Worm (Caenorhabditis elegans) whole organism, late embryonic: Measurements from ENCODE around the gene sra-36.

ENCODE experiments used
- C38D4.7 ChIP-seq: fragments of 200-800 bp; sonication (Bioruptor generic); optimal IDR thresholded peaks from 2 replicates; lab custom pipeline; 2018; ENCODE audit warnings: mild to moderate bottlenecking, missing genetic modification characterization, moderate library complexity, missing compliant biosample characterization
- F13H6.1 ChIP-seq: sonication (generic microtip); optimal IDR thresholded peaks from 2 replicates; lab custom pipeline; 2016; ENCODE audit warnings: missing genetic modification characterization, missing compliant biosample characterization
- K02D7.2 ChIP-seq: sonication (generic microtip); optimal IDR thresholded peaks from 2 replicates; lab custom pipeline; 2017; ENCODE audit warnings: mild to moderate bottlenecking, missing genetic modification characterization, missing compliant biosample characterization
- Y22D7AL.16 ChIP-seq: sonication (generic microtip); optimal IDR thresholded peaks from 2 replicates; lab custom pipeline; 2016; ENCODE audit warnings: missing genetic modification characterization, missing compliant biosample characterization
- ama-1 ChIP-seq: fragments of 150-350 bp; optimal IDR thresholded peaks from 2 replicates; lab custom pipeline; 2014
- ceh-14 ChIP-seq: sonication (generic microtip); optimal IDR thresholded peaks from 2 replicates; lab custom pipeline; 2016; ENCODE audit warnings: missing genotype, missing genetic modification characterization, missing compliant biosample characterization
- ceh-18 ChIP-seq: sonication (generic microtip); optimal IDR thresholded peaks from 2 replicates; lab custom pipeline; 2016; ENCODE audit warnings: missing genetic modification characterization, missing compliant biosample characterization
- ceh-19 ChIP-seq: fragments of 200-800 bp; sonication (Bioruptor generic); optimal IDR thresholded peaks from 2 replicates; lab custom pipeline; 2018; ENCODE audit warnings: mild to moderate bottlenecking, missing genetic modification characterization, missing compliant biosample characterization
- ceh-22 ChIP-seq: sonication (generic microtip); optimal IDR thresholded peaks from 2 replicates; lab custom pipeline; 2017; ENCODE audit warnings: missing biosample characterization, missing genetic modification characterization
- ceh-24 ChIP-seq: sonication (generic microtip); optimal IDR thresholded peaks from 2 replicates; lab custom pipeline; 2016; ENCODE audit warnings: mild to moderate bottlenecking, missing genetic modification characterization, missing compliant biosample characterization
- ceh-30 ChIP-seq: fragments of 150-350 bp; optimal IDR thresholded peaks from 2 replicates; lab custom pipeline; 2014; ENCODE audit warnings: missing biosample characterization, missing genetic modification characterization
- ceh-31 ChIP-seq: sonication (generic microtip); optimal IDR thresholded peaks from 2 replicates; lab custom pipeline; 2016; ENCODE audit warnings: missing genetic modification characterization, missing compliant biosample characterization
- ceh-34 ChIP-seq: sonication (generic microtip); optimal IDR thresholded peaks from 2 replicates; lab custom pipeline; 2016; ENCODE audit warnings: mild to moderate bottlenecking, missing genetic modification characterization, missing compliant biosample characterization
- ceh-45 ChIP-seq: fragments of 200-800 bp; sonication (Bioruptor generic); IDR thresholded peaks from 2 replicates; pipeline ENCODE4 v1.3.6; 2022; ENCODE audit warnings: missing genetic modification reagents, missing genetic modification characterization, missing compliant biosample characterization
- ceh-6 ChIP-seq: fragments of 200-800 bp; sonication (Bioruptor generic); optimal IDR thresholded peaks from 2 replicates; lab custom pipeline; 2018; ENCODE audit warnings: mild to moderate bottlenecking, missing genetic modification characterization, missing compliant biosample characterization
- che-1 ChIP-seq: sonication (generic microtip); optimal IDR thresholded peaks from 2 replicates; lab custom pipeline; 2016; ENCODE audit warnings: mild to moderate bottlenecking, missing genetic modification characterization, missing compliant biosample characterization
- elt-4 ChIP-seq: sonication (generic microtip); optimal IDR thresholded peaks from 2 replicates; lab custom pipeline; 2016; ENCODE audit warnings: missing genetic modification characterization, missing compliant biosample characterization
- ets-4 ChIP-seq: sonication (generic microtip); optimal IDR thresholded peaks from 2 replicates; lab custom pipeline; 2016; ENCODE audit warnings: missing genetic modification characterization, missing compliant biosample characterization
- fkh-10 ChIP-seq: fragments of 150-350 bp; optimal IDR thresholded peaks from 2 replicates; lab custom pipeline; 2014; ENCODE audit warnings: missing biosample characterization, missing genetic modification reagents, missing genetic modification characterization
- fkh-6 ChIP-seq: sonication (generic microtip); optimal IDR thresholded peaks from 2 replicates; lab custom pipeline; 2016; ENCODE audit warnings: missing genetic modification characterization, missing compliant biosample characterization
- gmeb-2 ChIP-seq: sonication (generic microtip); optimal IDR thresholded peaks from 2 replicates; lab custom pipeline; 2016; ENCODE audit warnings: missing genetic modification characterization, inconsistent platforms, missing compliant biosample characterization
- hlh-13 ChIP-seq: fragments of 200-800 bp; sonication (Bioruptor generic); optimal IDR thresholded peaks from 2 replicates; lab custom pipeline; 2018; ENCODE audit warnings: mild to moderate bottlenecking, missing genetic modification characterization, missing compliant biosample characterization
- hlh-15 ChIP-seq: sonication (generic microtip); optimal IDR thresholded peaks from 2 replicates; lab custom pipeline; 2016; ENCODE audit warnings: missing genetic modification characterization, missing compliant biosample characterization
- hlh-30 ChIP-seq: sonication (generic microtip); optimal IDR thresholded peaks from 2 replicates; lab custom pipeline; 2017; ENCODE audit warnings: antibody characterized with exemption, missing genetic modification characterization, missing compliant biosample characterization; ENCODE audit not compliant: insufficient read depth
- lim-6 ChIP-seq: sonication (generic microtip); optimal IDR thresholded peaks from 2 replicates; lab custom pipeline; 2016; ENCODE audit warnings: missing genetic modification characterization, missing compliant biosample characterization
- mec-3 ChIP-seq: sonication (generic microtip); optimal IDR thresholded peaks from 2 replicates; lab custom pipeline; 2016; ENCODE audit warnings: borderline replicate concordance, missing genetic modification characterization, missing compliant biosample characterization
- nfya-1 ChIP-seq: sonication (generic microtip); optimal IDR thresholded peaks from 2 replicates; lab custom pipeline; 2017; ENCODE audit warnings: missing genetic modification characterization, mild to moderate bottlenecking, missing compliant biosample characterization, antibody characterized with exemption, moderate library complexity
- nhr-11 ChIP-seq: fragments of 150-350 bp; optimal IDR thresholded peaks from 2 replicates; lab custom pipeline; 2014; ENCODE audit warnings: missing biosample characterization, missing genetic modification characterization
- npax-4 ChIP-seq: sonication (generic microtip); optimal IDR thresholded peaks from 2 replicates; lab custom pipeline; 2016; ENCODE audit warnings: missing genetic modification characterization, missing compliant biosample characterization
- pat-9 ChIP-seq: fragments of 200-800 bp; sonication (Bioruptor generic); optimal IDR thresholded peaks from 2 replicates; lab custom pipeline; 2018; ENCODE audit warnings: mild to moderate bottlenecking, missing genetic modification characterization, moderate library complexity, missing compliant biosample characterization
- pha-2 ChIP-seq: sonication (generic microtip); optimal IDR thresholded peaks from 2 replicates; lab custom pipeline; 2017; ENCODE audit warnings: mild to moderate bottlenecking, missing genetic modification characterization, missing compliant biosample characterization
- pha-4 ChIP-seq: fragments of 150-350 bp; optimal IDR thresholded peaks from 2 replicates; lab custom pipeline; 2018; ENCODE audit warnings: missing biosample characterization, missing genetic modification reagents, missing genetic modification characterization
- rnt-1 ChIP-seq: sonication (generic microtip); optimal IDR thresholded peaks from 2 replicates; lab custom pipeline; 2016; ENCODE audit warnings: missing genetic modification characterization, missing compliant biosample characterization
- sox-2 ChIP-seq: fragments of 200-800 bp; sonication (Bioruptor generic); IDR thresholded peaks from 2 replicates; pipeline ENCODE4 v1.3.6; 2022; ENCODE audit warnings: missing genetic modification reagents, missing genetic modification characterization, missing compliant biosample characterization
- tbx-7 ChIP-seq: sonication (generic microtip); optimal IDR thresholded peaks from 2 replicates; lab custom pipeline; 2016; ENCODE audit warnings: missing genotype, missing genetic modification characterization, missing compliant biosample characterization
- unc-3 ChIP-seq, 2 experiments: fragments of 200-800 bp in 1 of 2; sonication (Bioruptor generic) in 1 of 2; sonication (generic microtip) in 1 of 2; conservative IDR thresholded peaks in 1 of 2; optimal IDR thresholded peaks in 1 of 2; 2 replicates each; pipeline versions ENCODE4 v1.3.6 to Lab custom; 2016 to 2022; ENCODE audit warnings: missing compliant biosample characterization in 2 of 2, missing genetic modification characterization in 2 of 2, missing genetic modification reagents in 1 of 2
- unc-55 ChIP-seq: sonication (generic microtip); optimal IDR thresholded peaks from 2 replicates; lab custom pipeline; 2017; ENCODE audit warnings: missing biosample characterization, missing genetic modification reagents, missing genetic modification characterization
- zip-5 ChIP-seq: sonication (generic microtip); optimal IDR thresholded peaks from 2 replicates; lab custom pipeline; 2016; ENCODE audit warnings: missing genetic modification characterization, missing compliant biosample characterization

The sra-36 gene

DNA sequence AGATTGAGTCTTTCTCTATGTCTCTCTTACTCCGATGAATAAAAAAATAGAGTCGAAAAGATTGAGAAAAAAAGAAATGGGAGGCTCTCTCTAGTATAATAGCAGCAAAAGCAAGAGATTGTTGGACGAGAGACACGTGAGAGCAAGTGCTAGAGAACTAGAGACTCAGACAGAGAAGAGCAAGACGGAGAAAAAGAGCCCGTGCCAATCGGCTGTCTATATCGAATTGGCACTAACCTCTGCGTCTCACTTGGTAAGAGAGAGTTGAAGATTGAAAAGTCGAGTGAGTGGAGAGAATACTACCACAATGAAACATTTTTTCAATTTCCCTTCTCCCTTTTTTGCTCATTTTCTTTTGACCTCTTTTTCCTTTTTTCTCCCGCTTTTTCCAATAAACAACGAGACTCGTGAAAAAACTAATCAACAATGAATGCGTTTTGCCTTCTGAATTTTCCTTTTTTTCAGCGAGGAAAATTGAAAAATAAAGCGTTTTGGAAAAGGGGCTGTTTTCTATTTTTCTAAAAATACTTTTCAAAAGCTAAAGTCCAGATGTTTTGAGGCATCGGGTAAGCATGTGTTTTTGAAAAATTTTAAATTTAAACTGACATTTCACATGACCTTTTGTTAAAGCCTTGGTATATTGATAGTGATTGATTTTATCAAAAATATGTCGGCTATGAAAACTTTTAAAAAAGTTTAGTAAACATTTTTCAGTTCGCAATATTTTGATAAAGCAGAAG lies 33.8 kb downstream of the sra-36 start (continued):
- TF ChIP-seq F13H6.1 (tag; lab: Kevin White, UChicago): no peak

DNA sequence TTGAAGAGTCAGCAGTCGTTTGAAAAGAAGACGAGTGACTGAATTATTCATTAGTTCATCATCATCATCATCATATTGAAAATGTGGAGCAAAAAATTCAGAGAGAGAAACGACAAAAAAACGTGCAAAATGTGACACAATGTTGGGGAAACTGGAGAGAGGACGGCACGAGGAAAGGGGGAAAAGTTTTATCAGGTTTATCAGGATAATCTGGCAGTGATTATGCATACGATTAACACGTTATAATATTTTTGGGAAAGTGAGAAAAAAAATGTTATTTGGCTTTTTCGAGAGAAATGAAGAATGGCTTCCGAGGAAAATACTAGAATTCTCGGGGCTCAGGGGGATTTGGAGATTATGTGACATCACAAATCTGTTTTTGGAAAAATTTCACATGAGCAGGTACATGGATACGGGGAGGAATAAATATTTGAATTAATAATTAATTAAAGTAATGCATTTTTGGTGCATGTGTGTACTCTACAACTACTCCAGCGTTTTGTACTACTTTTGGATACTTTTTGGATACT lies 35.4 kb downstream of the sra-36 start, which contains the start of gene camt-1:
camt-1 (minus strand) TSS at position 51 of the 530 bp plus-strand sequence.
- TF ChIP-seq C38D4.7 (GFP tag; lab: Kevin White, UChicago) (no peak), zip-5 (tag; lab: Kevin White, UChicago) (no peak), ceh-31 (tag; lab: Kevin White, UChicago) (no peak), nfya-1 (tag; lab: Kevin White, UChicago) (no peak), pha-4 (tag; lab: Kevin White, UChicago) (no peak), pha-2 (tag; lab: Kevin White, UChicago) (no peak), ceh-30 (no peak), pat-9 (tag; lab: Kevin White, UChicago) (no peak), hlh-15 (tag; lab: Kevin White, UChicago) (no peak), mec-3 (no peak), ama-1 (lab: Kevin White, UChicago) (no peak), unc-55 (GFP tag; lab: Kevin White, UChicago) (no peak)

DNA sequence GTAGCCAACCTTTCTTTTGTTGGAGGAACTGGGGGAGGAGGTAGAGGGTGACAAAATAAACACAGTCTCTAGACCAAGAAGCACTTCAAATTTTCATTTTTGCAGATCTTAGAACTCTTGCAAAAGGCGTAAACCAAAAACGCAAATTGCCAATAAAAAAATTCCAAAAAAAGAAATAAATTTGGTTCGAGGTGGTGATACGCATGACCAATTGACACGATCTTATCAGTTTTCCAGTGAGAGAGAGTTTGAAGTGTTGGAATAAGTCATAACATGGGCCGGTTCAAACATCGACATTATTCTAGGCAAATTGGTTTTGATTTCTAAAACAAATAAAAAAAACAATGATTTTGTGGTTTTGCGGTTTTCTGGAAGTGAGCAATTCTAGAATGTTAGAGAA lies 44.7 kb downstream of the sra-36 start:
- TF ChIP-seq ceh-31 (tag; lab: Kevin White, UChicago) (no peak), ceh-19 (GFP tag; lab: Kevin White, UChicago) (no peak), unc-3 (GFP tag; conservative IDR thresholded peaks at IDR 0.05; lab: Robert Waterston, UW) (no peak), unc-3 (tag; optimal IDR thresholded peaks at IDR 0.05; lab: Kevin White, UChicago) (no peak), ceh-34 (tag; lab: Kevin White, UChicago) (no peak), ceh-18 (tag; lab: Kevin White, UChicago) (no peak), tbx-7 (tag; lab: Kevin White, UChicago) (no peak), ceh-14 (tag; lab: Kevin White, UChicago) (no peak), ceh-6 (GFP tag; lab: Kevin White, UChicago) (no peak), lim-6 (tag; lab: Kevin White, UChicago) (no peak), ets-4 (no peak), hlh-30 (no peak), pat-9 (tag; lab: Kevin White, UChicago) (no peak), hlh-13 (GFP tag; lab: Kevin White, UChicago) (no peak), ceh-24 (tag; lab: Kevin White, UChicago) (no peak), npax-4 (tag; lab: Kevin White, UChicago) (no peak), Y22D7AL.16 (tag; lab: Kevin White, UChicago) (no peak), che-1 (tag; lab: Kevin White, UChicago) (no peak), nhr-11 (no peak), gmeb-2 (tag; lab: Kevin White, UChicago) (no peak)

DNA sequence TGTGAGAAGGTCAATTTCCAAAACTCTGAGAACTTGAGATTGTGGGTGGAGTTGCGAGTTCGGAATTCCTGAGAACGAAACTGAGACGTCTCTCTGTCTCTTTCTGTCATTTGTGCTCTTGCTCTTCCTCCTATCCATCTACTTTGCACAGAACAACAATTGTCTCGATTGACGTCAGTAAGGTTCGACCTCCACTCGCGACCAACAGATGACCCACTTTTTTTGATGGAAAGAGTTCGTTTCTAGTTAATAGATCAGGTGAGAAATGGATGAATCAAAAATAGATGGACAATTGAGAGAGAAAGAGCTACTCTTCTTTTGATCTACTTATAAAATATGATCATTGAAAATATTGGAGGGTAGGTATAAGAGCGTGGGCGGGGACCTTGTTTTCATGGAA lies 46.0 kb downstream of the sra-36 start:
- TF ChIP-seq ceh-14 (tag; lab: Kevin White, UChicago): no peak
- no peak for TF ChIP-seq rnt-1 (tag; lab: Kevin White, UChicago)
- no peak for TF ChIP-seq hlh-13 (GFP tag; lab: Kevin White, UChicago)
- TF ChIP-seq ceh-45 (GFP tag; lab: Robert Waterston, UW): no peak
- TF ChIP-seq Y22D7AL.16 (tag; lab: Kevin White, UChicago): no peak
- TF ChIP-seq fkh-10 (GFP tag; lab: Kevin White, UChicago): no peak
- no peak for TF ChIP-seq fkh-6 (tag; lab: Kevin White, UChicago)
- no peak for TF ChIP-seq elt-4
- no peak for TF ChIP-seq sox-2 (GFP tag; lab: Robert Waterston, UW)
- TF ChIP-seq ceh-19 (GFP tag; lab: Kevin White, UChicago): no peak
- TF ChIP-seq ceh-22 (tag; lab: Kevin White, UChicago): no peak
- no peak for TF ChIP-seq K02D7.2 (tag; lab: Kevin White, UChicago)
- TF ChIP-seq, all 69 proteins: peak for 0
